Fruit fly (Drosophila melanogaster): ENCODE measurements around the gene CG8036.

CG8036 gene

dm6 chr3R:8668024-8668856 lies 572 bp downstream of the CG8036 start:
- TF ChIP-seq CG6854 (GFP tag; optimal IDR thresholded peaks at IDR 0.05) (no peak), Eip78C (GFP tag) (peak; percentile 65), Eip93F (GFP tag; optimal IDR thresholded peaks at IDR 0.05) (peak; percentile 3), svp (GFP tag) (peak; percentile 63), vri (GFP tag; optimal IDR thresholded peaks at IDR 0.05) (peak; percentile 81)

- TF ChIP-seq net (GFP tag; optimal IDR thresholded peaks at IDR 0.05) (peak; percentile 99), achi (GFP tag; optimal IDR thresholded peaks at IDR 0.05) (peak; percentile 97), OdsH (GFP tag; optimal IDR thresholded peaks at IDR 0.05) (peak; percentile 98), fd85E (GFP tag; optimal IDR thresholded peaks at IDR 0.05) (peak; percentile 94), Ets21C (GFP tag; optimal IDR thresholded peaks at IDR 0.05) (peak; percentile 94), Hr4 (GFP tag; optimal IDR thresholded peaks at IDR 0.05) (peak; percentile 99), fd59A (GFP tag; optimal IDR thresholded peaks at IDR 0.05) (peak; percentile 93), CG15336 (GFP tag; IDR thresholded peaks at IDR 0.05) (peak; percentile 99), Eip75B (GFP tag; optimal IDR thresholded peaks at IDR 0.05) (peak; percentile 98), cyc (GFP tag; optimal IDR thresholded peaks at IDR 0.05) (peak; percentile 97), fkh (GFP tag; optimal IDR thresholded peaks at IDR 0.05) (peak; percentile 80), topi (GFP tag; optimal IDR thresholded peaks at IDR 0.05) (peak; percentile 98), Eip93F (GFP tag; optimal IDR thresholded peaks at IDR 0.05) (peak; percentile 97), dac (GFP tag; optimal IDR thresholded peaks at IDR 0.05) (peak; percentile 94), dsx (GFP tag; optimal IDR thresholded peaks at IDR 0.05; ENCODE audit: poor library complexity, severe bottlenecking) (peak; percentile 97), svp (GFP tag) (peak; percentile 98), CG11294 (GFP tag; IDR thresholded peaks at IDR 0.05) (peak; percentile 94), CG6276 (GFP tag; optimal IDR thresholded peaks at IDR 0.05) (peak; percentile 98), CG31627 (GFP tag; optimal IDR thresholded peaks at IDR 0.05) (peak; percentile 97), acj6 (GFP tag; optimal IDR thresholded peaks at IDR 0.05) (peak; percentile 98), salr (GFP tag; optimal IDR thresholded peaks at IDR 0.05) (peak; percentile 95 to 96), Hr38 (GFP tag; optimal IDR thresholded peaks at IDR 0.05) (peak; percentile 64), CG8632 (GFP tag; optimal IDR thresholded peaks at IDR 0.05) (peak; percentile 97), CG6808 (GFP tag; optimal IDR thresholded peaks at IDR 0.05) (peak; percentile 96), CG32006 (GFP tag; optimal IDR thresholded peaks at IDR 0.05) (peak; percentile 98), Sox14 (GFP tag; optimal IDR thresholded peaks at IDR 0.05) (peak; percentile 98), Eip78C (GFP tag) (peak; percentile 100), vri (GFP tag; optimal IDR thresholded peaks at IDR 0.05) (peak; percentile 98), CG6163 (GFP tag; IDR thresholded peaks at IDR 0.05) (peak; percentile 99), CG11902 (GFP tag; optimal IDR thresholded peaks at IDR 0.05) (peak; percentile 90), CG3919 (GFP tag; optimal IDR thresholded peaks at IDR 0.05) (peak; percentile 99), spab (GFP tag; optimal IDR thresholded peaks at IDR 0.05) (peak; percentile 97), CG8119 (GFP tag; IDR thresholded peaks at IDR 0.05) (peak; percentile 98), CG6854 (GFP tag; optimal IDR thresholded peaks at IDR 0.05) (peak; percentile 94), Ets96B (tag; optimal IDR thresholded peaks at IDR 0.05) (peak; percentile 99), Hr39 (GFP tag; optimal IDR thresholded peaks at IDR 0.05) (peak; percentile 96), Blimp-1 (GFP tag; optimal IDR thresholded peaks at IDR 0.05) (peak; percentile 88), Gug (GFP tag; IDR thresholded peaks at IDR 0.05) (peak; percentile 96), Met (GFP tag; optimal IDR thresholded peaks at IDR 0.05) (peak; percentile 98), CG9139 (GFP tag; optimal IDR thresholded peaks at IDR 0.05) (peak; percentile 97), CG34406 (GFP tag; optimal IDR thresholded peaks at IDR 0.05) (peak; percentile 97), CG16779 (tag; optimal IDR thresholded peaks at IDR 0.05) (peak; percentile 97), lz (GFP tag; optimal IDR thresholded peaks at IDR 0.05) (peak; percentile 98), CG7368 (GFP tag; optimal IDR thresholded peaks at IDR 0.05) (peak; percentile 98), CG10631 (GFP tag; optimal IDR thresholded peaks at IDR 0.05) (peak; percentile 98), CG10669 (GFP tag; optimal IDR thresholded peaks at IDR 0.05) (peak; percentile 98)
Measured at dm6 chr3R:8669029-8669707, 1.5 kb downstream of the CG8036 start.
